Worm (Caenorhabditis elegans) whole organism, L3 larva: Measurements from ENCODE around the gene riok-3.

Experiments
- ama-1 ChIP-seq: fragments of 150-350 bp; optimal IDR thresholded peaks from 2 replicates; lab custom pipeline; 2018
- ceh-28 ChIP-seq: fragments of 150-350 bp; optimal IDR thresholded peaks from 2 replicates; lab custom pipeline; 2014; ENCODE audit warnings: missing biosample characterization, missing genetic modification reagents, missing genetic modification characterization
- ceh-82 ChIP-seq: fragments of 150-350 bp; optimal IDR thresholded peaks from 2 replicates; lab custom pipeline; 2014; ENCODE audit warnings: missing biosample characterization, missing genetic modification characterization
- ceh-9 ChIP-seq: sonication (generic microtip); optimal IDR thresholded peaks from 2 replicates; lab custom pipeline; 2018; ENCODE audit warnings: missing biosample characterization, missing genetic modification characterization
- elt-2 ChIP-seq: sonication (generic microtip); optimal IDR thresholded peaks from 2 replicates; lab custom pipeline; 2016; ENCODE audit warnings: missing genetic modification reagents, mild to moderate bottlenecking, missing genetic modification characterization, missing compliant biosample characterization
- lin-39 ChIP-seq: fragments of 150-350 bp; optimal IDR thresholded peaks from 2 replicates; lab custom pipeline; 2018; ENCODE audit warnings: missing biosample characterization, missing genetic modification reagents, missing genetic modification characterization
- nfya-1 ChIP-seq: sonication (generic microtip); optimal IDR thresholded peaks from 2 replicates; lab custom pipeline; 2017; ENCODE audit warnings: missing genetic modification characterization, mild to moderate bottlenecking, missing compliant biosample characterization, antibody characterized with exemption, moderate library complexity; ENCODE audit not compliant: insufficient read depth
- skn-1 ChIP-seq: fragments of 150-350 bp; optimal IDR thresholded peaks from 2 replicates; lab custom pipeline; 2014; ENCODE audit warnings: missing biosample characterization, missing genetic modification characterization
- ztf-11 ChIP-seq: fragments of 150-350 bp; optimal IDR thresholded peaks from 2 replicates; lab custom pipeline; 2014; ENCODE audit warnings: missing biosample characterization, missing genetic modification characterization

DNA sequence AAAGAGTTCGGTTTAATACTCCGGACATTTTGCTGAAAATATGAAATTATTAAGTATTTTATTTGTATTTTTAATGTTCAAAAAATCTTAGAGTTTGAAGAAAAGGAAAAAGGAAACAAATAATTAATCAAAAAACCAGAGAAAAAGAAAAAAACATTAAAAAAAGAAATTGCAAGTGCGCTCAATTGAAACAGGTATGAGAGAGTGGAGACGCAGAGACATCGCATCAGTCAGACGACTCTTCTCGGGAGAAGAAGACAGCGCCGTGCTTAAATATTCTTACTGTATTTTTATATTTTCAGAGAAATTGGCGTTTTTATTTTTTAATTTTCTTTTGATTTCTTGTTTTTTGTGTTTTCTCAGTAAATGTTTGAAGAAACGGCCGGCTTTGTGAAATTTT, 43.3 kb upstream of the riok-3 start, which contains the start of gene mrpl-36:
- peak; percentile 10 for TF ChIP-seq lin-39 (tag; lab: Kevin White, UChicago)
- no peak for TF ChIP-seq skn-1 (tag; lab: Kevin White, UChicago)
- no peak for TF ChIP-seq ceh-28 (tag; lab: Kevin White, UChicago)
- no peak for TF ChIP-seq ztf-11 (tag; lab: Kevin White, UChicago)
- no peak for TF ChIP-seq ceh-9 (tag; lab: Kevin White, UChicago)
- TF ChIP-seq ceh-82 (tag; lab: Kevin White, UChicago), result no peak
- TF ChIP-seq ama-1 (lab: Kevin White, UChicago), result no peak
- TF ChIP-seq elt-2 (tag; lab: Kevin White, UChicago), result peak; percentile 0
- TF ChIP-seq nfya-1 (tag; lab: Kevin White, UChicago), result peak; percentile 64
